Worm (Caenorhabditis elegans) whole organism, midembryonic: Measurements from ENCODE around the gene cln-3.3.

ENCODE experiments used
- T22C8.4 ChIP-seq: fragments of 200-800 bp; sonication (Bioruptor generic); IDR thresholded peaks from 2 replicates; pipeline ENCODE4 v1.3.6; 2022; ENCODE audit warnings: missing genetic modification characterization, missing compliant biosample characterization
- cog-1 ChIP-seq: sonication (generic microtip); optimal IDR thresholded peaks from 2 replicates; lab custom pipeline; 2016; ENCODE audit warnings: missing genetic modification characterization, missing compliant biosample characterization
- flt-1 ChIP-seq: fragments of 200-800 bp; sonication (Bioruptor generic); IDR thresholded peaks from 2 replicates; pipeline ENCODE4 v1.3.6; 2022; ENCODE audit warnings: missing genetic modification characterization, missing compliant biosample characterization
- klf-2 ChIP-seq: fragments of 200-800 bp; sonication (Bioruptor generic); conservative IDR thresholded peaks from 2 replicates; pipeline ENCODE4 v1.3.6; 2022; ENCODE audit warnings: missing genetic modification reagents, missing genetic modification characterization, missing compliant biosample characterization
- med-1 ChIP-seq: sonication (generic microtip); optimal IDR thresholded peaks from 2 replicates; lab custom pipeline; 2017; ENCODE audit warnings: missing genetic modification characterization, mild to moderate bottlenecking, missing compliant biosample characterization, antibody characterized with exemption, missing genetic modification reagents; ENCODE audit not compliant: insufficient read depth
- ref-1 ChIP-seq: fragments of 200-800 bp; sonication (Bioruptor generic); conservative IDR thresholded peaks from 2 replicates; pipeline ENCODE4 v1.3.6; 2022; ENCODE audit warnings: missing genetic modification reagents, missing genetic modification characterization, missing compliant biosample characterization
- tab-1 ChIP-seq: fragments of 200-800 bp; sonication (Bioruptor generic); IDR thresholded peaks from 2 replicates; pipeline ENCODE4 v1.3.6; 2022; ENCODE audit warnings: missing genetic modification characterization, missing compliant biosample characterization
- ztf-23 ChIP-seq: fragments of 200-800 bp; sonication (Bioruptor generic); IDR thresholded peaks from 2 replicates; pipeline ENCODE4 v1.3.6; 2022; ENCODE audit warnings: missing genetic modification reagents, missing genetic modification characterization, missing compliant biosample characterization
- ztf-29 ChIP-seq: fragments of 200-800 bp; sonication (Bioruptor generic); IDR thresholded peaks from 2 replicates; pipeline ENCODE4 v1.3.6; 2022; ENCODE audit warnings: missing genetic modification reagents, missing genetic modification characterization, missing compliant biosample characterization

DNA sequence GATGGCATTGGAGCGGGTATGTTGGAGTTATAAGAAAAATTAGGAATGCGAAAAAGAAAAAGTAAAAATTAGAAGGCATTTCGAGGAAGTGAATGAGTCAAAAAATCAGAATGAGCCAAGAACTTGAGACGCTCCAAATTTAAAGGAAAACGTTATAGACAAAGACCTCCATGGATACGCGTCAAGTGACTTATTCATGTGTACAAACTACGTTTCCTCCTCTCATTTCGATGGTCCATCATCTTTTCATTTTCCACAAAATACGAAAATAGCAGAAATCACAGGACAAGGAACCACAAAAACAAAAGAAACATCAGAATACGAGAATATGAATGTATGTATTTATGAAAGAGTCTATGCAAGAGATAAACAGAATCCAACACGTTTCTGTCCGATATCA, 41.6 kb upstream of the cln-3.3 start, which contains the start of gene F28A12.3:
- no peak for TF ChIP-seq ref-1 (GFP tag; lab: Robert Waterston, UW)
- no peak for TF ChIP-seq flt-1 (GFP tag; lab: Robert Waterston, UW)
- no peak for TF ChIP-seq klf-2 (GFP tag; lab: Robert Waterston, UW)
- TF ChIP-seq ztf-29 (GFP tag; lab: Robert Waterston, UW), result no peak
- TF ChIP-seq med-1 (GFP tag; lab: Kevin White, UChicago), result no peak
- TF ChIP-seq cog-1 (tag; lab: Kevin White, UChicago), result no peak
- TF ChIP-seq T22C8.4 (GFP tag; lab: Robert Waterston, UW), result no peak
- no peak for TF ChIP-seq ztf-23
- TF ChIP-seq tab-1, result no peak
